Fruit fly (Drosophila melanogaster): ENCODE data around the gene gnu.

Gene gnu

DNA sequence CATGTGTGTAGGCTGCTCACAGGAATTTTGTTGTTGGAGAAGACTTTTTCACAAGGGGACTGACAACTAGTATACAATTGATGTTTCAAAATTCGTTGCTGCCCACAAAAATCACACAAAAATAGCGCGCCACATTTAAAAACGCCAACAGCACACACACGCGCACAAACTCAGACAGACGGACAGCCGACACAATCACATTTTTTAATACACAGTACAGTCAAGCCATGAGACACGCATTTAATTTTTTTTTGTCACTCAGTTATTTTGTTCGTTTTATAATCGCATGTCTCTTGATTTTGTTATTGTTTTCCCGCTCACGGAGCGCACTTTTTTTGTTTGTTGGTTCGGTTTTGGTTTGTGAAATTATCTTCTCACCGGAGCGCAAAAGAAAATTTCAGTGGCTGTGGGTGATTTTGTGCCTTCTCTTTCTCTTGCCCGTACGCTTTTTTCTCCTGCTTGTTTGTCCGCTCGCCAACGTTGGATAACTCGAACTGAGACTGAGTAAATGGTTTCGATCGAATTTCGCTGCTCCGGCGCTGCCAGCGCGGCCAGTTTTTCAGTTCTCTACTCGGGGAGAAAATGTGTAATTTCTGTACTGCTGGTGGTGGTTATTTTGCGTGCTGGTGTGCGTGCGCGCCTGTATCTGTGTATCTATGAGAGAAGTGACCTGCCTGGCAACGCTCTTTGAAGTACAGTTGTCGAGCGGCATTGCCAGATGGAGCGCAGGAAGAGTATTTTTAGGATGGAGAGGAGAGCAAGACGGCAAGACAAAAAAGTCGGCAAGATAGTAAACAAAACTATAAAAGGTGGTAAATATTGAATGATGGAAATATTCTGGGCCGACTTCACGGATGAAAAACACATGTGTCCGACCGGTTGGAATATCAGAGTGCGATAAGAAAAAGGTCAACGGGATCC is 45.4 kb downstream of the gnu start, which contains the start of gene CG42507:
Gene CG42507 (minus strand): TSS at position 499 of the 921 bp plus-strand sequence.
- peak; percentile 45 for TF ChIP-seq noc (tag; optimal IDR thresholded peaks at IDR 0.05)

DNA sequence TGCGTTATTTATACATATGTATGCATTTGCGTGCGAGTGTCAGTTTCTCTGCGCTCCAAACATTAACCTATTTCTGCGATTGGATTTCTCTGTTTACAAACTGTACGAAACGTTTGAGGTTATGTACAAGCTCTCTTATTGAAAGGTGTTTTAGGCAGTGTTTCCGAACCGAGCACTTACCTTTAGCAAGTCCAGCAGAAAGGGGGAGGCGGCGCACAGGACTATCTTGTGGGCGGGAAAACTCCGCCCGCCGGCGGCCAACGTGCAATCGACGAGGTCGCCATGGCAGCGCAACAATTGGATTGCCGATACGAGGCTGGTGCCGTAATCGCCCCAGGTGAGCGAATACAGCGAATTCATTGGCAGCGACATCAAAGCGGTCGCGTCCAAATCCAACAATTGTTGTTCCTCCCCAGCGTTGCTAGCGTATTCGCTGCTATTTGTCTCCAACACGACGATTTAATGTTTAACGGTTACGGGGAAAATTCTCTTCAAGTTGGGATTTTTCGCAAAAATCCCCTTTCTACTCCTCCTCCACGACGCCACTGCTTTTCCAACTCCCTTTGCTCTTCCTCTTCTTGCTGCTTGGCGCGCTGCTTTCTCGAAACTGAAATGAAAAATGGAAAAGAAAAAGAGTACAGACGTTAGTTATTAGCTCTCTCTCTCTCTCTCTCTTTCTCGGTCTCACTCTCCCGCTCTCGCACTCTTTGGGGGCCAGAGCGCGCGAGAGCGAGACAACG is 46.3 kb downstream of the gnu start:
- peak; percentile 86 for TF ChIP-seq noc (tag; optimal IDR thresholded peaks at IDR 0.05)

DNA sequence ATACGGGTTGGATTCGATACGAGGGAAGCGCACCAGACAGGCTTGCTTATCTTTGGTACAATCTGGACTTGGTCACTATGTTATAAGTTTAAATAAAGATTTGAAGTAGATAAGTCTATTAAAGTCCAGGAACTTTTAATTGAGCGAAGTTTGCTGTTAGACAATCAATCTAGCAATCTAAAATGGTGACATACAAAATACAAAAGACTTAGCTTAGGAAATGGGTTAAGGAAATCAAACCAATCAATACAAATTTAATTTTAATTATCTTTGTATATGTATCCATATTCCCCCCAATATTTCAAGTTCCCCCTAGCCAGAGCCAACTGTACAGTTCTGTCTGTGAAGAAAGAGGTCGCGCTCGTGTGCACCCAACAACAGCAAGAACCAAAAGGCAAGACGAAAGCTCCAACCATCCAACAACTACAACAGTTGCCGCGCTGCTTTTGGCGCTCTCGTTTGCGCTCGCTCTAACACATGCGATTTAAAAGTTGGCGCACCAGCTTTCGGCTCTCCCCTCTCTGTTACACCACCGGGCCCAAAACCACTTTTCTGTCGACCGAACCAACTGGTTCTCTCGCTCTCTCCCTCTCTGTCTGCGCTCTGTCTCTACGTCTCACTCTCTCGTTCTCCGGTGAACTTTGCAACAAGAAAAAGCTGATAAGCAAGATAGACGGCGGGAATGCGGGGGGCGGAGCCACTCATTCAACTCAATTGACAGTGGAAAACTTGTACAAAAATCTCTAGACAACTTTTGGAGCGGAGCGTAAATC is 47.0 kb downstream of the gnu start:
- TF ChIP-seq noc (tag; optimal IDR thresholded peaks at IDR 0.05), result peak; percentile 93

DNA sequence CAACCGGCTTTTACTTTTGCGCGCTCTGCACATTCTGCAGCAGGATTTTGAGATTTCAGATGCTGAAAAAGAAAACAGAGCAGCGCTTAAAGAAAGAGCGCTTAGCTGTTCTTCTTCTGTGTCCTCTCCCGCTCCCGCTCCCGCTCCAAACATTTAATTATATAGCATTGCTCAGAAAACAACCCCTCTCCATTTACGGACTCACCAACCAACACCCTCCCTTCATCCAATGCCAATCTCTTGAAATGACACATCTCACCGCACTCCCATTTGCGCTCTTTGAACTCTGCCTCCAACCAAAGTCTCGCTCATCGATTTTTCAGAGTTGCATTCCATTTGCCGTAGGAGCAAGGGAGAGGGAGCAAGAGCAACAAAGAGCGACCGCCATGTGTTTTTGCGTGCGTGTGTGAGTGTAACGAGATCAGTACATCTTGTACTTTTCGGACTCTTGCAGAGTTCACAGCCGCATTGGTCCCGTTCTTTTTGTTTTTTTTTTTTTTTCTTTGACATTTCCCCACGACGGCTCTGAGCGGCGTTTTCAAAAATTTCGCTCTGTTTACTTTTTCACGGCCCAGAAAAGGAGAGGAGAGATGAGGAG is 48.0 kb downstream of the gnu start:
- no peak for TF ChIP-seq noc (tag; optimal IDR thresholded peaks at IDR 0.05)

DNA sequence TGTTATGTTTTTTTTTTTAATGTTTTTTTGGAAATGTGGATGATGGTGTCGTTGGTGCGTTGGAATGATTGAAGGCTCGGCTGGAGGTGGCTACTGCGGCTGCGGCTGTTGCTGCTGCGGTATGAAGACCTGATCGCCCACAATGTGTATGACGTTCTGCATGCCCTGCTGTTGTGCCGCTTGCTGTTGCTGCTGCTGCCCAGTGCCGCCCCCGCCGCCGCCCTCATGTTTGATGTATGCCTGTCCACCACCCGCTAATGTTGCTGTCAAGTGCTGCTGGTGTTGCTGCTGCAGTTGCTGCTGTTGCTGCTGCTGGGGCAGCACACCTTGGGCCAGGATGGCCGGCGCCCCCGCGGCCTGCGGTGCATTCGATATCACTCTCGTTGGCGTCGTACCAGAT is 50.3 kb downstream of the gnu start:
- TF ChIP-seq noc (tag; optimal IDR thresholded peaks at IDR 0.05), result no peak

All from whole organism, larva.